Worm (Caenorhabditis elegans): Measurements from ENCODE around the gene sars-2.

ce11 chrIV:4393942-4394460, 36.6 kb downstream of the sars-2 start, which contains the start of gene ell-1:
- TF ChIP-seq unc-86 (tag; optimal IDR thresholded peaks at IDR 0.05) (no peak), sox-2 (GFP tag; IDR thresholded peaks at IDR 0.05) (no peak), dmd-4 (tag; optimal IDR thresholded peaks at IDR 0.05; ENCODE audit: borderline replicate concordance) (no peak), hlh-30 (tag; optimal IDR thresholded peaks at IDR 0.05; ENCODE audit: insufficient read depth) (no peak), fkh-6 (tag; optimal IDR thresholded peaks at IDR 0.05) (no peak), lin-11 (tag; optimal IDR thresholded peaks at IDR 0.05) (no peak), ceh-6 (GFP tag; optimal IDR thresholded peaks at IDR 0.05) (no peak), fkh-10 (GFP tag; optimal IDR thresholded peaks at IDR 0.05) (no peak), pag-3 (tag; optimal IDR thresholded peaks at IDR 0.05; ENCODE audit: borderline replicate concordance) (no peak)
